Worm (Caenorhabditis elegans): ENCODE measurements around the gene meg-4.
"Not testable (repeated sequence)": the region's sequence is repeated elsewhere in the genome, so short reads cannot be mapped to it uniquely, and the experiment has no call there.

- TF ChIP-seq unc-62 (GFP tag; optimal IDR thresholded peaks at IDR 0.05); hmg-1.2 (GFP tag; IDR thresholded peaks at IDR 0.05); C17E4.6 (GFP tag; IDR thresholded peaks at IDR 0.05): not testable (repeated sequence)
Measured at ce11 chrX:1681482-1681881, 1.3 kb upstream of the meg-4 start.
